Worm (Caenorhabditis elegans) whole organism, mixed stage, embryonic: ENCODE data around the gene M02D8.5.

Experiments used
- blmp-1 ChIP-seq: fragments of 150-350 bp; optimal IDR thresholded peaks from 2 replicates; lab custom pipeline; 2014; ENCODE audit warnings: missing biosample characterization, missing genetic modification characterization
- flh-1 ChIP-seq: fragments of 200-800 bp; sonication (Bioruptor generic); optimal IDR thresholded peaks from 2 replicates; lab custom pipeline; 2018; ENCODE audit warnings: mild to moderate bottlenecking, missing genetic modification characterization, moderate library complexity, missing compliant biosample characterization
- ham-2 ChIP-seq: fragments of 200-800 bp; sonication (Bioruptor generic); optimal IDR thresholded peaks from 2 replicates; lab custom pipeline; 2018; ENCODE audit warnings: mild to moderate bottlenecking, missing genetic modification characterization, missing compliant biosample characterization
- lin-13 ChIP-seq: fragments of 150-350 bp; optimal IDR thresholded peaks from 2 replicates; lab custom pipeline; 2014; ENCODE audit warnings: missing biosample characterization, missing genetic modification characterization
- lin-32 ChIP-seq: fragments of 200-800 bp; sonication (Bioruptor generic); optimal IDR thresholded peaks from 2 replicates; lab custom pipeline; 2018; ENCODE audit warnings: mild to moderate bottlenecking, missing genetic modification characterization, missing compliant biosample characterization
- lsy-2 ChIP-seq: fragments of 150-350 bp; optimal IDR thresholded peaks from 2 replicates; lab custom pipeline; 2014; ENCODE audit warnings: missing biosample characterization, missing genetic modification characterization
- mab-5 ChIP-seq: fragments of 150-350 bp; optimal IDR thresholded peaks from 2 replicates; lab custom pipeline; 2014; ENCODE audit warnings: missing biosample characterization, missing genetic modification characterization
- nhr-12 ChIP-seq: fragments of 150-350 bp; optimal IDR thresholded peaks from 2 replicates; lab custom pipeline; 2014; ENCODE audit warnings: missing biosample characterization, missing genetic modification characterization
- pha-4 ChIP-seq: fragments of 150-350 bp; optimal IDR thresholded peaks from 2 replicates; lab custom pipeline; 2018; ENCODE audit warnings: missing biosample characterization, missing genetic modification reagents, missing genetic modification characterization
- sem-2 ChIP-seq: fragments of 200-800 bp; sonication (Bioruptor generic); optimal IDR thresholded peaks from 2 replicates; lab custom pipeline; 2018; ENCODE audit warnings: mild to moderate bottlenecking, missing genetic modification characterization, missing compliant biosample characterization
- sptf-1 ChIP-seq: sonication (generic microtip); optimal IDR thresholded peaks from 2 replicates; lab custom pipeline; 2017; ENCODE audit warnings: mild to moderate bottlenecking, missing genetic modification characterization, moderate library complexity, missing compliant biosample characterization
- unc-39 ChIP-seq: fragments of 150-350 bp; optimal IDR thresholded peaks from 2 replicates; lab custom pipeline; 2014; ENCODE audit warnings: missing biosample characterization, missing genetic modification characterization
- unc-62 ChIP-seq: fragments of 150-350 bp; optimal IDR thresholded peaks from 2 replicates; lab custom pipeline; 2014; ENCODE audit warnings: missing biosample characterization, missing genetic modification reagents, missing genetic modification characterization
- ztf-11 ChIP-seq: fragments of 150-350 bp; optimal IDR thresholded peaks from 2 replicates; lab custom pipeline; 2014; ENCODE audit warnings: missing biosample characterization, missing genetic modification characterization

DNA sequence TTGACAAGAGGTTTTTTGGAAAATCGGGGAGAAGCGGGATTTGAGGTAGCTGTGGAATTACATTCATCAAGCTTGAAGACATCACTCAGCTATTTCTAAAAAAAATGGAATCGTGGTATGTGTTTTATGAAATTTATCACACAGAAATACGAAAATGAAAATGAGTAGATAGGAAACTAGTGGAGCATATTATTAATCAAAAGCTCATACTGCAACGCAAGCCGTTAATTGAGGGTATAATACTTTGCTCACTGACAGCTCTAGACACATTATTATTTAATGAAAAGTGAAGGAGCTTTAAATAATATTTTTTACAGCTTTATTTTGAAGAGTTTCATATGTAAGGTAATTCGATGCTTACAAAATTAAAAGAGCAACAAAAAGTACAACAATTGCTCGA lies 18.5 kb downstream of the M02D8.5 start, which contains the start of gene M02D8.7:
- TF ChIP-seq lsy-2 (tag; lab: Kevin White, UChicago) = no peak
- TF ChIP-seq unc-39 (tag; lab: Kevin White, UChicago) = no peak
- TF ChIP-seq nhr-12 (tag; lab: Kevin White, UChicago) = no peak
- no peak for TF ChIP-seq sem-2 (GFP tag; lab: Kevin White, UChicago)
- TF ChIP-seq ztf-11 (tag; lab: Kevin White, UChicago) = no peak
- TF ChIP-seq flh-1 (GFP tag; lab: Kevin White, UChicago) = no peak
- no peak for TF ChIP-seq sptf-1 (tag; lab: Kevin White, UChicago)
- no peak for TF ChIP-seq unc-62
- no peak for TF ChIP-seq mab-5
- TF ChIP-seq pha-4 (tag; lab: Kevin White, UChicago) = no peak
- TF ChIP-seq lin-32 (GFP tag; lab: Kevin White, UChicago) = no peak
- no peak for TF ChIP-seq blmp-1 (tag; lab: Kevin White, UChicago)
- no peak for TF ChIP-seq ham-2
- no peak for TF ChIP-seq lin-13 (tag; lab: Kevin White, UChicago)
